Fruit fly (Drosophila melanogaster) whole organism, adult: ENCODE data around the gene CG14506.
A peak's percentile ranks its signal among the peaks of the same experiment; 100 is the strongest.

Experiments used
- CG7045 ChIP-seq: fragments of 200-800 bp; sonication (Bioruptor generic); optimal IDR thresholded peaks from 2 replicates; lab custom pipeline; 2017; ENCODE audit warnings: missing biosample characterization, mild to moderate bottlenecking, missing genetic modification characterization
- Clk ChIP-seq: fragments of 200-800 bp; sonication (Bioruptor generic); optimal IDR thresholded peaks from 2 replicates; lab custom pipeline; 2017; ENCODE audit warnings: missing biosample characterization, missing genetic modification characterization
- Hr96 ChIP-seq: fragments of 200-800 bp; sonication (Bioruptor generic); optimal IDR thresholded peaks from 2 replicates; lab custom pipeline; 2016; ENCODE audit warnings: missing biosample characterization, missing genetic modification characterization
- cic ChIP-seq: fragments of 200-800 bp; sonication (Bioruptor generic); optimal IDR thresholded peaks from 2 replicates; lab custom pipeline; 2017; ENCODE audit warnings: missing biosample characterization, mild to moderate bottlenecking, missing genetic modification characterization, moderate library complexity
- cnc ChIP-seq, 2 experiments: fragments of >200 bp; optimal IDR thresholded peaks; 2 replicates each; lab custom pipeline; 2017
- ovo ChIP-seq: fragments of 200-800 bp; sonication (Bioruptor generic); optimal IDR thresholded peaks from 2 replicates; lab custom pipeline; 2016; ENCODE audit warnings: missing biosample characterization, missing genetic modification characterization
- pad ChIP-seq: fragments of 200-800 bp; sonication (Bioruptor generic); optimal IDR thresholded peaks from 3 replicates; lab custom pipeline; 2017; ENCODE audit warnings: missing biosample characterization, missing genetic modification characterization, mild to moderate bottlenecking, moderate library complexity, missing genetic modification reagents
- toe ChIP-seq: fragments of 200-800 bp; sonication (Bioruptor generic); optimal IDR thresholded peaks from 2 replicates; lab custom pipeline; 2016; ENCODE audit warnings: missing biosample characterization, missing genetic modification characterization

DNA sequence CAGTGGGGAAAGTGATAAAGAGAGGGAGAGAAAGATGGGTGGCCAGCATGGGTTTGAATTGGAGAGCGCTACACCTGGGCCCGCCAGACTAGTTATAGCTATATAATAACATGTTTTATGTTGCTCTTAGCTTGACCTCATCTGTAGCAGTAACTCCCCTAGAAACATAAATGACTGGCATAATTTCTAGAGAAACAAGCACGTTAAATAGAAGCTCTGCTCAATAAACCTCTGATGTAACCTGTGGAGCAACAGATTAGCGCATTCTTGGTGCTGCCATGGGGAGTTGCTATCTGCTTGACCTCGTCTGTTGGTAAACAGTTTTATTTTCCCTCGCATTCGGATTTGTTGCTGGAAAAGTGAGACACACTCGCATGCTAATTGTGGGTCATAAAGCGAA lies 21.7 kb upstream of the CG14506 start:
- peak; percentile 53 for TF ChIP-seq Clk (GFP tag; lab: Kevin White, UChicago)
- TF ChIP-seq CG7045 (GFP tag; lab: Kevin White, UChicago): peak; percentile 53
- TF ChIP-seq cic (GFP tag; lab: Kevin White, UChicago): no peak
- peak; percentile 63 for TF ChIP-seq Hr96 (GFP tag; lab: Kevin White, UChicago)
- no peak for TF ChIP-seq cnc (optimal IDR thresholded peaks at IDR 0.05; lab: Kevin White, UChicago)
- TF ChIP-seq ovo: no peak
- TF ChIP-seq toe (GFP tag; lab: Kevin White, UChicago): peak; percentile 45
- peak; percentile 30 for TF ChIP-seq pad (GFP tag; lab: Kevin White, UChicago)
